Worm (Caenorhabditis elegans): Measurements from ENCODE around the gene str-13.
A peak's percentile ranks its signal among the peaks of the same experiment; 100 is the strongest.

The str-13 gene

DNA sequence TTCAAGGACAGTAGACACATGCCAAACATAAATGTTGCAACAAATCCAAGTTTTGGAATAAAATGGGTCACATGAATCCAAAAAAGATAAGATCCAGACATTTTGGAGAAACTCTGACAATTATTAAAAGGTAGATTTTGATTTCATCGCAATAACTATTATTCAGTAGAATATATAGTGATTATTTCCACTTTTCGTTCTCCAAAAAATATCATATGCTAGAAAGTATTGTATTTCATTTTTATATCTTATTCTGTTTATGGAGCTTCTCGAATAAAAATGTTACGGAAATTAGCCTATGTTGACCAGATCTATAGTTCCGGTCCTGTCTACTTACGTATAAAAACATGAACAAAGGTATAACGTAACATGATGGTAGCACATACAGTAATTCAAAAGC, at the start of gene str-13:
Gene str-13 (minus strand): TSS at position 101 of the 400 bp plus-strand sequence.
- TF ChIP-seq tbx-11 (GFP tag; IDR thresholded peaks at IDR 0.05) (no peak), ets-7 (tag; optimal IDR thresholded peaks at IDR 0.05) (no peak), tbx-37 (GFP tag; conservative IDR thresholded peaks at IDR 0.05) (no peak)

- no peak for TF ChIP-seq ets-7 (tag; optimal IDR thresholded peaks at IDR 0.05)
- no peak for TF ChIP-seq tbx-11 (GFP tag; IDR thresholded peaks at IDR 0.05)
- TF ChIP-seq flt-1 (GFP tag; IDR thresholded peaks at IDR 0.05) = no peak
- no peak for TF ChIP-seq ceh-13 (GFP tag; optimal IDR thresholded peaks at IDR 0.05)
- TF ChIP-seq tra-4 (tag; optimal IDR thresholded peaks at IDR 0.05) = no peak
- TF ChIP-seq F13C5.2 (tag; optimal IDR thresholded peaks at IDR 0.05) = no peak
- no peak for TF ChIP-seq scrt-1 (GFP tag; IDR thresholded peaks at IDR 0.05)
- no peak for TF ChIP-seq hnd-1 (tag; optimal IDR thresholded peaks at IDR 0.05)
- no peak for TF ChIP-seq hmbx-1 (tag; optimal IDR thresholded peaks at IDR 0.05)
- no peak for TF ChIP-seq tbx-37 (GFP tag; conservative IDR thresholded peaks at IDR 0.05)
- TF ChIP-seq ama-1 (optimal IDR thresholded peaks at IDR 0.05) = no peak
- TF ChIP-seq hmg-4 (GFP tag; optimal IDR thresholded peaks at IDR 0.05) = no peak
- no peak for TF ChIP-seq aly-1 (tag; optimal IDR thresholded peaks at IDR 0.05)
- no peak for TF ChIP-seq ceh-36 (tag; optimal IDR thresholded peaks at IDR 0.05)
- no peak for TF ChIP-seq sea-1 (GFP tag; conservative IDR thresholded peaks at IDR 0.05)
- no peak for TF ChIP-seq B0310.2 (tag; optimal IDR thresholded peaks at IDR 0.05)
- TF ChIP-seq pes-1 (GFP tag; IDR thresholded peaks at IDR 0.05) = no peak
Observed at ce11 chrV:2774042-2774441, 47.0 kb upstream of the str-13 start, which contains the start of gene srj-18. Gene srj-18 (plus strand): TSS chrV:2774342.

DNA sequence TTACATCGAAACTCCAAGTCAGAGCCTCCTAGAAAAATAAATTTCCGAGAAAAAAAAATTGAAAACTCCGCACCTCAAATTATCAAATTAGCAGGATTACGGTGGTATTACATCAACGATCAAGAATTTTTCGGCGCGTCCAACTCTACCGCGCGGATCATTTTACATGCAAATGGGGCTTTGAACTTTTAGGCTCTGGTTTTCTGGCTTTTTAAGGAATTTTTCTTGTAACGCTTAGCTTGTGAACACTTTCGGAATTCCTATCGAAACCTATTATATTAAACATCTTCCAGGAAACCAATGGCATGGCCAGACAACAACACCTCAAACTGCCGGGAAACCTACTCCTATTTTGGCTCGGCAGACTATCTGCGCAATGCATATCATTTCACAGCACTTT, 44.6 kb upstream of the str-13 start, which contains the start of gene srh-56:
Gene srh-56 (plus strand): TSS at position 301 of the 400 bp plus-strand sequence.
- TF ChIP-seq B0310.2 (tag; optimal IDR thresholded peaks at IDR 0.05) (no peak), hmbx-1 (tag; optimal IDR thresholded peaks at IDR 0.05) (no peak), hmg-4 (GFP tag; optimal IDR thresholded peaks at IDR 0.05) (no peak), ceh-36 (tag; optimal IDR thresholded peaks at IDR 0.05) (no peak)

- TF ChIP-seq F13C5.2 (tag; optimal IDR thresholded peaks at IDR 0.05) (no peak), sea-1 (GFP tag; conservative IDR thresholded peaks at IDR 0.05) (no peak), tbx-37 (GFP tag; conservative IDR thresholded peaks at IDR 0.05) (no peak), pes-1 (GFP tag; IDR thresholded peaks at IDR 0.05) (no peak), scrt-1 (GFP tag; IDR thresholded peaks at IDR 0.05) (no peak)
Observed at ce11 chrV:2769754-2770153, 42.8 kb upstream of the str-13 start, which contains the start of gene dhs-15. Gene dhs-15 (minus strand): TSS chrV:2769854.

ce11 chrV:2767465-2767864, 40.5 kb upstream of the str-13 start, which contains the start of gene R05D8.9:
Gene R05D8.9 (minus strand): TSS chrV:2767565.
- no peak for TF ChIP-seq scrt-1 (GFP tag; IDR thresholded peaks at IDR 0.05)
- no peak for TF ChIP-seq pes-1 (GFP tag; IDR thresholded peaks at IDR 0.05)
- TF ChIP-seq hmbx-1 (tag; optimal IDR thresholded peaks at IDR 0.05) = no peak

DNA sequence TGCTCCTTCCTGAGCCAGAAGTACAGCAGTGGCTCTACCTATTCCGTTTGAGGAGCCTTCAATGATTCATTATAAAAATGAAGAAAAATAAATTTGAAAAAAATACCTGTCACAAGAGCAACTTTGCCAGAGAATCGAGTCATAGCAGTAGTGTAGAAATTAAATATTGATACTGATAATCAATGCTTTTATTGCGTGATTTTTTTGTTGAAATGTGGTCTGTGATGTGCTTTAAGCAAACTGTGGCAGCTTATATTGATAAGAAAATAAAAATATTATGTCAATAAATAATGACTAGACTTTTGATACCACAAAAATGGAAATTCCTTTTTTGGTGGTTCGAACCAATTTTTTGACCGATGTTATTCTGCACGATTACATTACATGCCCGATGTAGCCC, 38.1 kb upstream of the str-13 start, which contains the start of gene dhs-14:
Gene dhs-14 (minus strand): TSS at position 149 of the 400 bp plus-strand sequence.
- no peak for TF ChIP-seq ceh-13 (GFP tag; optimal IDR thresholded peaks at IDR 0.05)
- TF ChIP-seq hmbx-1 (tag; optimal IDR thresholded peaks at IDR 0.05) = no peak
- TF ChIP-seq aly-1 (tag; optimal IDR thresholded peaks at IDR 0.05) = no peak
- no peak for TF ChIP-seq flt-1 (GFP tag; IDR thresholded peaks at IDR 0.05)
- TF ChIP-seq hnd-1 (tag; optimal IDR thresholded peaks at IDR 0.05) = no peak
- no peak for TF ChIP-seq scrt-1 (GFP tag; IDR thresholded peaks at IDR 0.05)
- TF ChIP-seq tbx-37 (GFP tag; conservative IDR thresholded peaks at IDR 0.05) = no peak
- no peak for TF ChIP-seq ama-1 (optimal IDR thresholded peaks at IDR 0.05)

- TF ChIP-seq sea-1 (GFP tag; conservative IDR thresholded peaks at IDR 0.05) (no peak), ceh-36 (tag; optimal IDR thresholded peaks at IDR 0.05) (no peak), pes-1 (GFP tag; IDR thresholded peaks at IDR 0.05) (no peak), aly-1 (tag; optimal IDR thresholded peaks at IDR 0.05) (no peak), ama-1 (optimal IDR thresholded peaks at IDR 0.05) (no peak), B0310.2 (tag; optimal IDR thresholded peaks at IDR 0.05) (no peak), tbx-37 (GFP tag; conservative IDR thresholded peaks at IDR 0.05) (no peak), hnd-1 (tag; optimal IDR thresholded peaks at IDR 0.05) (no peak), flt-1 (GFP tag; IDR thresholded peaks at IDR 0.05) (no peak)
Observed at ce11 chrV:2763105-2763504, 36.1 kb upstream of the str-13 start, which contains the start of gene R05D8.7. Gene R05D8.7 (minus strand): TSS chrV:2763208.

DNA sequence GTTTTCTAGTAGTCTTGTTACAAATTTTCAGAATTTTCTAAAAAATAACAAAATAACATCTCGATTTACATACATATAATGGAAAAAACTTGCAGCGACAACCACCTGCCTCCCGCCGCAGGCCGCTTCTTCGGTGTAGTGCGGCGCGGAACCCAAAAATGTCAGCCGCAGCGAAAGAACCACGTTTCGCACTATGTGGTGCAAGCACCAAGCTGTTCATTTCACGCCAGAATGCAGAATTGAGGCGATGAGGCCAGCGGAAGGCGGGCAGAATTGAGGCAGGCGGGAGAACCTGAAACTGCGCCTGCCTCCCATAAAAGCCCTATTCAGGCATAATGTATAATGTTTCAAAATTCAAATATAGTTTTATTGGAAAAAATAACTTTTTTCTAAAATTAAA, 34.5 kb upstream of the str-13 start:
- no peak for TF ChIP-seq aly-1 (tag; optimal IDR thresholded peaks at IDR 0.05)
- 0 out of 2 replicates have a peak, but pooled peaks have one; percentile 35 for TF ChIP-seq tbx-11 (GFP tag; IDR thresholded peaks at IDR 0.05)

- no peak for TF ChIP-seq ama-1 (optimal IDR thresholded peaks at IDR 0.05)
- TF ChIP-seq B0310.2 (tag; optimal IDR thresholded peaks at IDR 0.05) = no peak
- TF ChIP-seq pes-1 (GFP tag; IDR thresholded peaks at IDR 0.05) = no peak
- no peak for TF ChIP-seq aly-1 (tag; optimal IDR thresholded peaks at IDR 0.05)
- no peak for TF ChIP-seq tbx-11 (GFP tag; IDR thresholded peaks at IDR 0.05)
Observed at ce11 chrV:2759456-2759855, 32.5 kb upstream of the str-13 start, which contains the start of gene srg-58. Gene srg-58 (minus strand): TSS chrV:2759556.
